Worm (Caenorhabditis elegans) whole organism, L4 larva: ENCODE measurements around the gene str-113.

Experiments
- F10B5.3 ChIP-seq: sonication (generic microtip); optimal IDR thresholded peaks from 2 replicates; lab custom pipeline; 2016; ENCODE audit warnings: mild to moderate bottlenecking, missing genetic modification characterization, missing compliant biosample characterization
- F26F4.8 ChIP-seq: fragments of 200-800 bp; sonication (Bioruptor generic); conservative IDR thresholded peaks from 2 replicates; pipeline ENCODE4 v1.3.6; 2022; ENCODE audit warnings: missing genetic modification characterization, missing compliant biosample characterization
- F37D6.2 ChIP-seq: sonication (generic microtip); optimal IDR thresholded peaks from 2 replicates; lab custom pipeline; 2016; ENCODE audit warnings: mild to moderate bottlenecking, missing genetic modification characterization, missing compliant biosample characterization
- F44E2.7 ChIP-seq: fragments of 200-800 bp; sonication (Bioruptor generic); IDR thresholded peaks from 2 replicates; pipeline ENCODE4 v2.1.2; 2022; ENCODE audit warnings: missing genetic modification characterization, missing compliant biosample characterization
- Y48G9A.11 ChIP-seq: fragments of 200-800 bp; sonication (Bioruptor generic); IDR thresholded peaks from 2 replicates; pipeline ENCODE4 v1.3.6; 2022; ENCODE audit warnings: missing genetic modification reagents, missing genetic modification characterization, missing compliant biosample characterization
- Y5F2A.4 ChIP-seq: fragments of 200-800 bp; sonication (Bioruptor generic); optimal IDR thresholded peaks from 2 replicates; lab custom pipeline; 2018; ENCODE audit warnings: mild to moderate bottlenecking, missing genetic modification characterization, missing compliant biosample characterization
- ZK546.5 ChIP-seq, 2 experiments: sonication (generic microtip); optimal IDR thresholded peaks; 2 replicates each; lab custom pipeline; 2017; ENCODE audit warnings: missing biosample characterization in 2 of 2, missing genetic modification characterization in 2 of 2
- aha-1 ChIP-seq: fragments of 150-350 bp; peaks from one replicate; lab custom pipeline; 2014; ENCODE audit warnings: missing biosample characterization, missing genetic modification characterization
- arid-1 ChIP-seq: fragments of 200-800 bp; sonication (Bioruptor generic); conservative IDR thresholded peaks from 2 replicates; pipeline ENCODE4 v1.3.6; 2022; ENCODE audit warnings: missing genetic modification reagents, missing genetic modification characterization, missing compliant biosample characterization
- ceh-28 ChIP-seq: fragments of 150-350 bp; optimal IDR thresholded peaks from 2 replicates; lab custom pipeline; 2014; ENCODE audit warnings: missing biosample characterization, missing genetic modification reagents, missing genetic modification characterization
- ceh-32 ChIP-seq: sonication (generic microtip); optimal IDR thresholded peaks from 2 replicates; lab custom pipeline; 2016; ENCODE audit warnings: mild to moderate bottlenecking, missing genetic modification characterization, missing compliant biosample characterization; ENCODE audit not compliant: poor library complexity
- ces-1 ChIP-seq: fragments of 150-350 bp; sonication (generic microtip); optimal IDR thresholded peaks from 4 replicates; lab custom pipeline; 2014; ENCODE audit warnings: missing biosample characterization, missing genetic modification reagents, missing genetic modification characterization
- cey-2 ChIP-seq: sonication (generic microtip); optimal IDR thresholded peaks from 3 replicates; lab custom pipeline; 2017; ENCODE audit warnings: missing genetic modification characterization, mild to moderate bottlenecking, missing compliant biosample characterization, antibody characterized with exemption, borderline replicate concordance; ENCODE audit not compliant: insufficient read depth
- ctbp-1 ChIP-seq: fragments of 200-800 bp; sonication (Bioruptor generic); IDR thresholded peaks from 2 replicates; pipeline ENCODE4 v1.3.6; 2022; ENCODE audit warnings: missing genetic modification reagents, missing genetic modification characterization, missing compliant biosample characterization
- daf-12 ChIP-seq: fragments of 150-350 bp; optimal IDR thresholded peaks from 2 replicates; lab custom pipeline; 2014; ENCODE audit warnings: missing biosample characterization, missing genetic modification reagents, missing genetic modification characterization
- daf-16 ChIP-seq, 3 experiments: sonication (generic microtip); optimal IDR thresholded peaks; 2 replicates each; lab custom pipeline; 2016 to 2017; ENCODE audit warnings: missing genetic modification characterization in 3 of 3, missing genetic modification reagents in 3 of 3, mild to moderate bottlenecking in 2 of 3, missing compliant biosample characterization in 2 of 3, missing biosample characterization in 1 of 3, moderate library complexity in 1 of 3
- dmd-9 ChIP-seq: fragments of 200-800 bp; sonication (Bioruptor generic); IDR thresholded peaks from 2 replicates; pipeline ENCODE4 v1.3.6; 2022; ENCODE audit warnings: missing genetic modification reagents, missing genetic modification characterization, missing compliant biosample characterization
- duxl-1 ChIP-seq: sonication (generic microtip); optimal IDR thresholded peaks from 2 replicates; lab custom pipeline; 2016; ENCODE audit warnings: mild to moderate bottlenecking, missing genetic modification characterization, moderate library complexity, missing compliant biosample characterization; ENCODE audit not compliant: poor library complexity
- egl-27 ChIP-seq: sonication (generic microtip); optimal IDR thresholded peaks from 3 replicates; lab custom pipeline; 2017; ENCODE audit warnings: missing biosample characterization, missing genetic modification reagents, missing genetic modification characterization
- egl-43 ChIP-seq: fragments of 200-800 bp; sonication (Bioruptor generic); IDR thresholded peaks from 2 replicates; pipeline ENCODE4 v1.3.6; 2022; ENCODE audit warnings: missing genetic modification reagents, missing genetic modification characterization, missing compliant biosample characterization
- fkh-10 ChIP-seq: fragments of 150-350 bp; optimal IDR thresholded peaks from 2 replicates; lab custom pipeline; 2014; ENCODE audit warnings: missing biosample characterization, missing genetic modification reagents, missing genetic modification characterization
- gei-8 ChIP-seq: fragments of 200-800 bp; sonication (Bioruptor generic); optimal IDR thresholded peaks from 2 replicates; lab custom pipeline; 2018; ENCODE audit warnings: mild to moderate bottlenecking, missing genetic modification characterization, missing compliant biosample characterization
- hlh-11 ChIP-seq: fragments of 200-800 bp; sonication (Bioruptor generic); optimal IDR thresholded peaks from 2 replicates; lab custom pipeline; 2018; ENCODE audit warnings: mild to moderate bottlenecking, missing genetic modification characterization, missing compliant biosample characterization
- hlh-30 ChIP-seq: sonication (generic microtip); optimal IDR thresholded peaks from 2 replicates; lab custom pipeline; 2017; ENCODE audit warnings: antibody characterized with exemption, mild to moderate bottlenecking, missing genetic modification characterization, missing compliant biosample characterization; ENCODE audit not compliant: insufficient read depth
- lim-7 ChIP-seq: fragments of 200-800 bp; sonication (Bioruptor generic); IDR thresholded peaks from 2 replicates; pipeline ENCODE4 v1.3.6; 2022; ENCODE audit warnings: missing genetic modification characterization, missing compliant biosample characterization
- lin-29 ChIP-seq: fragments of 200-800 bp; sonication (Bioruptor generic); IDR thresholded peaks from 2 replicates; pipeline ENCODE4 v1.3.6; 2022; ENCODE audit warnings: missing genetic modification reagents, missing genetic modification characterization, missing compliant biosample characterization
- lin-38 ChIP-seq: fragments of 200-800 bp; sonication (Bioruptor generic); IDR thresholded peaks from 2 replicates; pipeline ENCODE4 v1.3.6; 2022; ENCODE audit warnings: missing genetic modification reagents, missing genetic modification characterization, missing compliant biosample characterization
- lin-39 ChIP-seq: fragments of 150-350 bp; optimal IDR thresholded peaks from 2 replicates; lab custom pipeline; 2014; ENCODE audit warnings: missing biosample characterization, missing genetic modification reagents, missing genetic modification characterization
- lsy-2 ChIP-seq, 2 experiments: fragments of 150-350 bp in 1 of 2; sonication (generic microtip) in 1 of 2; optimal IDR thresholded peaks; 2 replicates each; lab custom pipeline; 2014 to 2017; ENCODE audit warnings: missing biosample characterization in 2 of 2, missing genetic modification characterization in 2 of 2
- mdl-1 ChIP-seq, 2 experiments: fragments of 150-350 bp in 1 of 2; sonication (generic microtip) in 1 of 2; optimal IDR thresholded peaks; 2 replicates each; lab custom pipeline; 2014 to 2017; ENCODE audit warnings: missing biosample characterization in 2 of 2, missing genetic modification characterization in 2 of 2
- nhr-10 ChIP-seq: fragments of 150-350 bp; optimal IDR thresholded peaks from 2 replicates; lab custom pipeline; 2014; ENCODE audit warnings: missing biosample characterization, missing genetic modification characterization
- nhr-11 ChIP-seq: fragments of 150-350 bp; optimal IDR thresholded peaks from 2 replicates; lab custom pipeline; 2014; ENCODE audit warnings: missing biosample characterization, missing genetic modification characterization
- nhr-111 ChIP-seq: fragments of 200-800 bp; sonication (Bioruptor generic); optimal IDR thresholded peaks from 2 replicates; lab custom pipeline; 2018; ENCODE audit warnings: mild to moderate bottlenecking, missing genetic modification characterization, missing compliant biosample characterization
- nhr-28 ChIP-seq: fragments of 150-350 bp; optimal IDR thresholded peaks from 2 replicates; lab custom pipeline; 2014; ENCODE audit warnings: missing biosample characterization, missing genetic modification characterization
- nhr-42 ChIP-seq: fragments of 200-800 bp; sonication (Bioruptor generic); IDR thresholded peaks from 2 replicates; pipeline ENCODE4 v1.3.6; 2022; ENCODE audit warnings: missing genetic modification characterization, missing compliant biosample characterization
- nhr-48 ChIP-seq: sonication (generic microtip); optimal IDR thresholded peaks from 2 replicates; lab custom pipeline; 2016; ENCODE audit warnings: mild to moderate bottlenecking, missing genetic modification characterization, missing compliant biosample characterization
- nhr-6 ChIP-seq: fragments of 150-350 bp; optimal IDR thresholded peaks from 2 replicates; lab custom pipeline; 2014; ENCODE audit warnings: missing biosample characterization, missing genetic modification characterization
- nhr-77 ChIP-seq: fragments of 150-350 bp; optimal IDR thresholded peaks from 2 replicates; lab custom pipeline; 2014; ENCODE audit warnings: missing biosample characterization, missing genetic modification characterization
- rbr-2 ChIP-seq: sonication (generic microtip); optimal IDR thresholded peaks from 2 replicates; lab custom pipeline; 2016; ENCODE audit warnings: missing genotype, missing genetic modification characterization, missing compliant biosample characterization
- saeg-2 ChIP-seq: fragments of 200-800 bp; sonication (Bioruptor generic); IDR thresholded peaks from 2 replicates; pipeline ENCODE4 v1.3.6; 2022; ENCODE audit warnings: missing genetic modification reagents, missing genetic modification characterization, missing compliant biosample characterization
- sdz-12 ChIP-seq: fragments of 200-800 bp; sonication (Bioruptor generic); optimal IDR thresholded peaks from 2 replicates; lab custom pipeline; 2018; ENCODE audit warnings: mild to moderate bottlenecking, missing genetic modification characterization, missing compliant biosample characterization
- snpc-1.2 ChIP-seq: fragments of 200-800 bp; sonication (Bioruptor generic); IDR thresholded peaks from 2 replicates; pipeline ENCODE4 v1.3.6; 2022; ENCODE audit warnings: missing genetic modification reagents, missing genetic modification characterization, missing compliant biosample characterization
- snpc-4 ChIP-seq: fragments of 150-350 bp; optimal IDR thresholded peaks from 2 replicates; lab custom pipeline; 2014; ENCODE audit warnings: missing biosample characterization, missing genetic modification characterization
- spr-1 ChIP-seq: sonication (generic microtip); optimal IDR thresholded peaks from 2 replicates; lab custom pipeline; 2016; ENCODE audit warnings: mild to moderate bottlenecking, missing genetic modification characterization, missing compliant biosample characterization
- spr-3 ChIP-seq: fragments of 200-800 bp; sonication (Bioruptor generic); optimal IDR thresholded peaks from 2 replicates; lab custom pipeline; 2018; ENCODE audit warnings: mild to moderate bottlenecking, missing genetic modification characterization, missing compliant biosample characterization
- tra-1 ChIP-seq: fragments of 200-800 bp; sonication (Bioruptor generic); IDR thresholded peaks from 2 replicates; pipeline ENCODE4 v1.3.6; 2022; ENCODE audit warnings: missing genetic modification reagents, missing genetic modification characterization, missing compliant biosample characterization
- unc-39 ChIP-seq: sonication (generic microtip); optimal IDR thresholded peaks from 2 replicates; lab custom pipeline; 2017; ENCODE audit warnings: missing biosample characterization, missing genetic modification characterization
- vab-7 ChIP-seq: fragments of 200-800 bp; sonication (Bioruptor generic); IDR thresholded peaks from 2 replicates; pipeline ENCODE4 v1.3.6; 2022; ENCODE audit warnings: missing genetic modification reagents, missing genetic modification characterization, missing compliant biosample characterization
- zag-1 ChIP-seq: fragments of 150-350 bp; optimal IDR thresholded peaks from 2 replicates; lab custom pipeline; 2014; ENCODE audit warnings: missing biosample characterization, missing genetic modification characterization
- zfp-2 ChIP-seq: sonication (generic microtip); optimal IDR thresholded peaks from 2 replicates; lab custom pipeline; 2016; ENCODE audit warnings: mild to moderate bottlenecking, missing genetic modification characterization, missing compliant biosample characterization
- zip-11 ChIP-seq: fragments of 200-800 bp; sonication (Bioruptor generic); IDR thresholded peaks from 2 replicates; pipeline ENCODE4 v1.3.6; 2022; ENCODE audit warnings: missing genetic modification characterization, missing compliant biosample characterization
- zip-2 ChIP-seq: fragments of 150-350 bp; optimal IDR thresholded peaks from 2 replicates; lab custom pipeline; 2014; ENCODE audit warnings: missing biosample characterization, missing genetic modification characterization
- ztf-11 ChIP-seq: fragments of 150-350 bp; optimal IDR thresholded peaks from 2 replicates; lab custom pipeline; 2014; ENCODE audit warnings: missing biosample characterization, missing genetic modification characterization
- ztf-7 ChIP-seq: fragments of 150-350 bp; optimal IDR thresholded peaks from 2 replicates; lab custom pipeline; 2014; ENCODE audit warnings: missing biosample characterization, missing genetic modification characterization

The str-113 gene

ce11 chrV:3697071-3697470 is 30.3 kb upstream of the str-113 start (continued):
- TF ChIP-seq gei-8 (GFP tag; lab: Kevin White, UChicago) = no peak
- TF ChIP-seq ztf-7 (tag; lab: Kevin White, UChicago) = no peak
- TF ChIP-seq dmd-9 (GFP tag; lab: Robert Waterston, UW) = no peak
- no peak for TF ChIP-seq lin-39 (tag; lab: Kevin White, UChicago)
- TF ChIP-seq zfp-2 (tag; lab: Kevin White, UChicago) = no peak
- no peak for TF ChIP-seq ceh-28 (tag; lab: Kevin White, UChicago)
- no peak for TF ChIP-seq nhr-42 (GFP tag; lab: Robert Waterston, UW)
- TF ChIP-seq spr-3 = no peak
- TF ChIP-seq lim-7 (GFP tag; lab: Robert Waterston, UW) = no peak
- no peak for TF ChIP-seq saeg-2 (GFP tag; lab: Robert Waterston, UW)
- no peak for TF ChIP-seq unc-39 (tag; lab: Kevin White, UChicago)
- TF ChIP-seq nhr-111 = no peak
- no peak for TF ChIP-seq ZK546.5 (tag; optimal IDR thresholded peaks at IDR 0.05; lab: Kevin White, UChicago)
- no peak for TF ChIP-seq egl-27 (tag; lab: Kevin White, UChicago)
- no peak for TF ChIP-seq ces-1
- no peak for TF ChIP-seq F37D6.2
- no peak for TF ChIP-seq fkh-10
- TF ChIP-seq nhr-6 = no peak
- no peak for TF ChIP-seq Y48G9A.11 (GFP tag; lab: Robert Waterston, UW)
- no peak for TF ChIP-seq egl-43 (GFP tag; lab: Robert Waterston, UW)
- peak; percentile 93 for TF ChIP-seq nhr-28 (tag; lab: Kevin White, UChicago)
- TF ChIP-seq zip-2 (tag; lab: Kevin White, UChicago) = no peak
- no peak for TF ChIP-seq nhr-10
- no peak for TF ChIP-seq duxl-1
- TF ChIP-seq F10B5.3 (tag; lab: Kevin White, UChicago) = no peak
- no peak for TF ChIP-seq lin-29 (GFP tag; lab: Robert Waterston, UW)
- no peak for TF ChIP-seq F26F4.8 (GFP tag; lab: Robert Waterston, UW)
- no peak for TF ChIP-seq snpc-4 (tag; lab: Kevin White, UChicago)
- TF ChIP-seq spr-1 (tag; lab: Kevin White, UChicago) = no peak
- TF ChIP-seq zip-11 (GFP tag; lab: Robert Waterston, UW) = no peak
- TF ChIP-seq rbr-2 = no peak
- TF ChIP-seq Y5F2A.4 (GFP tag; lab: Kevin White, UChicago) = no peak
- no peak for TF ChIP-seq ceh-32
- TF ChIP-seq snpc-1.2 = no peak
- TF ChIP-seq tra-1 (GFP tag; lab: Robert Waterston, UW) = peak; percentile 70; the same call in 1 of the 2 replicates
- TF ChIP-seq sdz-12 = no peak
- peak; percentile 69 for TF ChIP-seq nhr-48 (tag; lab: Kevin White, UChicago)
- TF ChIP-seq daf-12 = no peak
- TF ChIP-seq lsy-2 (tag; optimal IDR thresholded peaks at IDR 0.05; lab: Kevin White, UChicago) = peak in 1 of 2 experiments; percentile 61
- TF ChIP-seq ztf-11 (tag; lab: Kevin White, UChicago) = no peak
- peak; percentile 0 for TF ChIP-seq aha-1 (tag; lab: Kevin White, UChicago)

DNA sequence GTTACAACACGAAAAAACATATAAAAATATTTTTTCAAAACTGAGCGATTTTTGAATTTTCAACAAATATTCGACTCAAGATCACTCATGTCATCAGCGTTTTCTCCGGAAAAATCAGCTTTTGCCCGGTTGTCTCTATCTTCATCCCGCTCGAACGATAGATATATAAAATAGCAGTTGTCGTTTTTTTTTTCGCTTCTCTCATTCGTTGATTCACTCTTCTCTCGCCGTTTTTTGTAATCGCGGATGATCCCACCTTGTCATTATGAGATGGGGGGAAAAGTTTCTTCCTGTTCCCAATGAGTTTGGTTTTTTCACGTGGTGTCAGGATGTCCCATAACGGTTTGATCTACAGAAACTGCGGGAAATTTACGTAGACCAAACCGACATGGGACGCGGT is 28.5 kb upstream of the str-113 start:
- TF ChIP-seq nhr-77 (tag; lab: Kevin White, UChicago) (no peak), ctbp-1 (GFP tag; lab: Robert Waterston, UW) (no peak), snpc-4 (tag; lab: Kevin White, UChicago) (no peak), hlh-30 (tag; lab: Kevin White, UChicago) (no peak), F44E2.7 (no peak), hlh-11 (tag; lab: Kevin White, UChicago) (peak; percentile 34), cey-2 (no peak), nhr-11 (tag; lab: Kevin White, UChicago) (peak; percentile 36), lin-38 (GFP tag; lab: Robert Waterston, UW) (no peak), vab-7 (no peak), rbr-2 (no peak), arid-1 (GFP tag; lab: Robert Waterston, UW) (no peak), daf-16 (GFP tag; optimal IDR thresholded peaks at IDR 0.05; lab: Kevin White, UChicago) (peak in 1 of 2 experiments; percentile 43), daf-16 (tag; optimal IDR thresholded peaks at IDR 0.05; lab: Kevin White, UChicago) (no peak), mdl-1 (tag; optimal IDR thresholded peaks at IDR 0.05; lab: Kevin White, UChicago) (peak in 1 of 2 experiments; percentile 19), ztf-7 (tag; lab: Kevin White, UChicago) (no peak), zag-1 (tag; lab: Kevin White, UChicago) (no peak)
